Worm (Caenorhabditis elegans) whole organism, L3 larva: ENCODE measurements around the gene clc-9.

Experiments used
- R02D3.7 ChIP-seq: fragments of 150-350 bp; optimal IDR thresholded peaks from 2 replicates; lab custom pipeline; 2014; ENCODE audit warnings: missing biosample characterization, missing genetic modification characterization
- ZK546.5 ChIP-seq: sonication (generic microtip); optimal IDR thresholded peaks from 2 replicates; lab custom pipeline; 2017; ENCODE audit warnings: missing biosample characterization, missing genetic modification characterization
- aly-2 ChIP-seq: fragments of 150-350 bp; optimal IDR thresholded peaks from 2 replicates; lab custom pipeline; 2014; ENCODE audit warnings: missing biosample characterization, missing genetic modification characterization
- ama-1 ChIP-seq: fragments of 150-350 bp; optimal IDR thresholded peaks from 2 replicates; lab custom pipeline; 2018
- ceh-16 ChIP-seq: sonication (generic microtip); optimal IDR thresholded peaks from 2 replicates; lab custom pipeline; 2017; ENCODE audit warnings: missing biosample characterization, missing genetic modification characterization
- ceh-28 ChIP-seq: fragments of 150-350 bp; optimal IDR thresholded peaks from 2 replicates; lab custom pipeline; 2014; ENCODE audit warnings: missing biosample characterization, missing genetic modification reagents, missing genetic modification characterization
- ceh-9 ChIP-seq: sonication (generic microtip); optimal IDR thresholded peaks from 2 replicates; lab custom pipeline; 2018; ENCODE audit warnings: missing biosample characterization, missing genetic modification characterization
- daf-12 ChIP-seq: fragments of 150-350 bp; optimal IDR thresholded peaks from 2 replicates; lab custom pipeline; 2014; ENCODE audit warnings: missing biosample characterization, missing genetic modification reagents, missing genetic modification characterization
- egl-5 ChIP-seq: fragments of 150-350 bp; optimal IDR thresholded peaks from 2 replicates; lab custom pipeline; 2017; ENCODE audit warnings: missing biosample characterization, missing genetic modification reagents, missing genetic modification characterization, inconsistent platforms
- elt-2 ChIP-seq: sonication (generic microtip); optimal IDR thresholded peaks from 2 replicates; lab custom pipeline; 2016; ENCODE audit warnings: missing genetic modification reagents, mild to moderate bottlenecking, missing genetic modification characterization, missing compliant biosample characterization
- elt-3 ChIP-seq, 3 experiments: fragments of 150-350 bp in 1 of 3; sonication (generic microtip) in 2 of 3; optimal IDR thresholded peaks; 2 replicates in 2 of 3; 4 replicates in 1 of 3; lab custom pipeline; 2014 to 2017; ENCODE audit warnings: missing biosample characterization in 3 of 3, missing genetic modification characterization in 3 of 3
- eor-1 ChIP-seq, 2 experiments: fragments of 150-350 bp; optimal IDR thresholded peaks; 2 replicates each; lab custom pipeline; 2014 to 2018; ENCODE audit warnings: missing biosample characterization in 2 of 2, missing genetic modification characterization in 2 of 2
- fkh-10 ChIP-seq: sonication (generic microtip); optimal IDR thresholded peaks from 2 replicates; lab custom pipeline; 2017; ENCODE audit warnings: missing biosample characterization, missing genetic modification reagents, missing genetic modification characterization
- fkh-2 ChIP-seq: fragments of 150-350 bp; optimal IDR thresholded peaks from 2 replicates; lab custom pipeline; 2014; ENCODE audit warnings: missing biosample characterization, missing genetic modification reagents, missing genetic modification characterization
- fos-1 ChIP-seq: fragments of 150-350 bp; optimal IDR thresholded peaks from 2 replicates; lab custom pipeline; 2014; ENCODE audit warnings: missing biosample characterization, missing genetic modification characterization
- hmg-11 ChIP-seq: sonication (generic microtip); optimal IDR thresholded peaks from 2 replicates; lab custom pipeline; 2016; ENCODE audit warnings: missing genetic modification characterization, missing compliant biosample characterization
- lin-15B ChIP-seq: fragments of 150-350 bp; optimal IDR thresholded peaks from 2 replicates; lab custom pipeline; 2014; ENCODE audit warnings: missing biosample characterization, missing genetic modification characterization
- lin-39 ChIP-seq: fragments of 150-350 bp; optimal IDR thresholded peaks from 2 replicates; lab custom pipeline; 2018; ENCODE audit warnings: missing biosample characterization, missing genetic modification reagents, missing genetic modification characterization
- mdl-1 ChIP-seq: fragments of 150-350 bp; optimal IDR thresholded peaks from 2 replicates; lab custom pipeline; 2014; ENCODE audit warnings: missing biosample characterization, missing genetic modification characterization
- mml-1 ChIP-seq: fragments of 150-350 bp; sonication (generic microtip); optimal IDR thresholded peaks from 3 replicates; lab custom pipeline; 2014; ENCODE audit warnings: missing biosample characterization, missing genetic modification characterization
- nfya-1 ChIP-seq: sonication (generic microtip); optimal IDR thresholded peaks from 2 replicates; lab custom pipeline; 2017; ENCODE audit warnings: missing genetic modification characterization, mild to moderate bottlenecking, missing compliant biosample characterization, antibody characterized with exemption, moderate library complexity; ENCODE audit not compliant: insufficient read depth
- nhr-11 ChIP-seq: fragments of 150-350 bp; optimal IDR thresholded peaks from 2 replicates; lab custom pipeline; 2014; ENCODE audit warnings: missing biosample characterization, missing genetic modification characterization
- nhr-12 ChIP-seq: fragments of 150-350 bp; optimal IDR thresholded peaks from 2 replicates; lab custom pipeline; 2014; ENCODE audit warnings: missing biosample characterization, missing genetic modification characterization
- nhr-23 ChIP-seq: fragments of 150-350 bp; optimal IDR thresholded peaks from 2 replicates; lab custom pipeline; 2014; ENCODE audit warnings: missing biosample characterization, missing genetic modification reagents, missing genetic modification characterization
- nhr-237 ChIP-seq: fragments of 150-350 bp; optimal IDR thresholded peaks from 2 replicates; lab custom pipeline; 2014; ENCODE audit warnings: missing biosample characterization, missing genetic modification characterization
- nhr-25 ChIP-seq: sonication (generic microtip); optimal IDR thresholded peaks from 2 replicates; lab custom pipeline; 2017; ENCODE audit warnings: missing biosample characterization, missing genetic modification characterization
- nhr-28 ChIP-seq: fragments of 150-350 bp; optimal IDR thresholded peaks from 2 replicates; lab custom pipeline; 2014; ENCODE audit warnings: missing biosample characterization, missing genetic modification characterization
- nhr-43 ChIP-seq: sonication (generic microtip); optimal IDR thresholded peaks from 2 replicates; lab custom pipeline; 2016; ENCODE audit warnings: mild to moderate bottlenecking, missing genetic modification characterization, missing compliant biosample characterization; ENCODE audit not compliant: poor library complexity, severe bottlenecking
- nhr-67 ChIP-seq: fragments of 150-350 bp; optimal IDR thresholded peaks from 2 replicates; lab custom pipeline; 2014; ENCODE audit warnings: missing biosample characterization, missing genetic modification characterization
- nhr-76 ChIP-seq: fragments of 150-350 bp; sonication (generic microtip); optimal IDR thresholded peaks from 5 replicates; lab custom pipeline; 2014; ENCODE audit warnings: missing biosample characterization, missing genetic modification characterization
- nhr-77 ChIP-seq: fragments of 150-350 bp; optimal IDR thresholded peaks from 2 replicates; lab custom pipeline; 2014; ENCODE audit warnings: missing biosample characterization, missing genetic modification characterization
- pha-4 ChIP-seq: fragments of 150-350 bp; optimal IDR thresholded peaks from 2 replicates; lab custom pipeline; 2014; ENCODE audit warnings: missing biosample characterization, missing genetic modification reagents, missing genetic modification characterization
- pqm-1 ChIP-seq: fragments of 150-350 bp; optimal IDR thresholded peaks from 2 replicates; lab custom pipeline; 2017; ENCODE audit warnings: missing biosample characterization, missing genetic modification characterization, inconsistent platforms
- skn-1 ChIP-seq: fragments of 150-350 bp; optimal IDR thresholded peaks from 2 replicates; lab custom pipeline; 2014; ENCODE audit warnings: missing biosample characterization, missing genetic modification characterization
- snpc-4 ChIP-seq: fragments of 150-350 bp; optimal IDR thresholded peaks from 2 replicates; lab custom pipeline; 2014; ENCODE audit warnings: missing biosample characterization, missing genetic modification characterization
- tbx-2 ChIP-seq: sonication (generic microtip); optimal IDR thresholded peaks from 2 replicates; lab custom pipeline; 2016; ENCODE audit warnings: mild to moderate bottlenecking, missing genetic modification characterization, missing compliant biosample characterization
- unc-39 ChIP-seq: sonication (generic microtip); optimal IDR thresholded peaks from 4 replicates; lab custom pipeline; 2017; ENCODE audit warnings: missing biosample characterization, missing genetic modification characterization
- zag-1 ChIP-seq: fragments of 150-350 bp; optimal IDR thresholded peaks from 2 replicates; lab custom pipeline; 2014; ENCODE audit warnings: missing biosample characterization, missing genetic modification characterization
- ztf-11 ChIP-seq: fragments of 150-350 bp; optimal IDR thresholded peaks from 2 replicates; lab custom pipeline; 2014; ENCODE audit warnings: missing biosample characterization, missing genetic modification characterization
- ztf-4 ChIP-seq: fragments of 150-350 bp; optimal IDR thresholded peaks from 2 replicates; lab custom pipeline; 2014; ENCODE audit warnings: missing biosample characterization, missing genetic modification characterization

The clc-9 gene

DNA sequence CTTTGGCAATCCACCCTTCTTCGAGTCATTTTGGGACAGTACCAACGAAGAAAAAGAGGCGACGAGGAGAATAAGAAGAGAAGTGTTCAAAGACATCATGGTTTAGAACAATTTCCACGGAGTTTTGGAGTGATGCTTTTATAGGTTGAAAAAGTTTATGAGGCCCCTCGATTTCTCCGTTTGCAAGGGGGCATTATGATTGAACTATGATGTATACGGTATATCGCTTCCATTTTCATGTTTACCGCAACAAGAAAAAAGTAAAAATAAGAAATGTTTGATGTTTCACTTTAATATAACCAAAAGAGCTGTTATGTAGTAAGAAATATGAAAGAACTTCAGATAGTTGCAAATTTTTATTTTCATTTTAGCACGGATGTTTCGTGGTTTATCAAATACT, 11.4 kb upstream of the clc-9 start, which contains the start of gene srlf-18:
Gene srlf-18, minus strand, starts transcription at position 101 of the 400 bp plus-strand sequence.
- no peak for TF ChIP-seq mdl-1
- no peak for TF ChIP-seq elt-3 (tag; optimal IDR thresholded peaks at IDR 0.05; lab: Kevin White, UChicago)
- TF ChIP-seq lin-39 (tag; lab: Kevin White, UChicago), result no peak

DNA sequence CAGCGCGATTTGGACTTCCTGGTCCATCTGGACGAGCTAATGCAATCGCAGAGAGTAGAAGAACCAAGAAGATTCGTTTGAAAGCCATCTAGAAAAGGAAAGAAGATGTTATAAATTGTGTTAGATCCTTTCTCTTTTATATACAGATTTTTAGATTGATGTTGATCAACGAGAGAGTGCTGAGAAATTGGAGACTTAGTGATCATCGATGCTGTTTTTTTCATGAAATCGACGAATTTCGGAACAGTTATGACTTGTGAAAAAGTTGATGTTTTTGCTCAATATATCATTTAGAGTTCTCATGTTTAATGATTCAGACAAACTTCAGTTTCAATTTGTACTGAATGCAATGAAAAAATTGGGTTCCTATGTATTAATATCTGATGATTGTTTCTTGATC, 10.1 kb upstream of the clc-9 start, which contains the start of gene srlf-17:
Gene srlf-17, minus strand, starts transcription at position 101 of the 400 bp plus-strand sequence.
- TF ChIP-seq skn-1, result no peak

DNA sequence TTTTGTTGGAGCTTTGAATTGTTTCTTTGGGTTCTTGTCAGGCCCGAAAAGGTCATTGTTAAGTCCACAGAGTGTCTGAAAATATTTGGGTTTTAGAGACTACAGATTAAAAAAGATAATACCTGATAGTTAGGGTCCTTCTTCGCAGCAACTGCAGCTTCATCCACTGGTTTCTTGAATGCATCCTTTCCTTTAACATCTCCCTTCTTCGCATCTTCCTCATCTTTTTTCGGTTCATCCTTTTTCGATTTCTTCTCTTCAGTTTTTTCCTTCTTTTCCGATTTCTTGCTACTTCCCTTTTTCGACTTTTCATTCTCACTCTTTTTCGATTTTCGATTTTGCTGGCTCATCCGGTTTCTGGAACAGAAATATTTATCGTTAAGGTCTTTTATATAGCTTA, 9.2 kb upstream of the clc-9 start:
- TF ChIP-seq nfya-1 (tag; lab: Kevin White, UChicago), result no peak
- TF ChIP-seq nhr-237 (tag; lab: Kevin White, UChicago), result no peak
- no peak for TF ChIP-seq hmg-11 (tag; lab: Kevin White, UChicago)
- no peak for TF ChIP-seq nhr-67 (tag; lab: Kevin White, UChicago)
- TF ChIP-seq nhr-11 (tag; lab: Kevin White, UChicago), result no peak
- TF ChIP-seq unc-39 (tag; lab: Kevin White, UChicago), result no peak
- TF ChIP-seq mml-1, result no peak
- TF ChIP-seq fkh-2, result no peak
- no peak for TF ChIP-seq R02D3.7 (tag; lab: Kevin White, UChicago)
- no peak for TF ChIP-seq tbx-2 (tag; lab: Kevin White, UChicago)
- TF ChIP-seq nhr-25 (tag; lab: Kevin White, UChicago), result no peak
- TF ChIP-seq ZK546.5 (tag; lab: Kevin White, UChicago), result no peak
- no peak for TF ChIP-seq zag-1 (tag; lab: Kevin White, UChicago)
- TF ChIP-seq ceh-9 (tag; lab: Kevin White, UChicago), result no peak
- TF ChIP-seq fos-1, result no peak

DNA sequence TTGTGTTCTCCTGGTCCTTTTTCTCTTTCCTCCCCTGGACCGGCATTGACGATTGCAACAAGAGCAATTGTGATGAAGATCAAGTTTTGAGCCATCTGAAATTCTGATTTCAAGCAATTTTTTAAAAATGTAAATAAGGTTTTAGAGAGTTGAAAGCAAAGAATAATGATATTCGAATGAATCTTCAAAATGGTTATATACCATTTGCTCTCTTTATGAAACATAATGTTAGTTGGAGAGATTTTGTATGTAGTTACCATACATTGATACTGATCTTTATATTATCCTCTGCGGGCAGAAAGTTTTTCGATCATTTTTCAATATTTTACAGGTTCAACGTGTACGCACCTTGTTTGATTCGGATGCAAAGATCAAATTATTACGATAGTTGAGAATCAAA, 7.0 kb upstream of the clc-9 start, which contains the start of gene srlf-24:
Gene srlf-24, minus strand, starts transcription at position 101 of the 400 bp plus-strand sequence.
- no peak for TF ChIP-seq aly-2
- no peak for TF ChIP-seq ceh-16
- no peak for TF ChIP-seq daf-12
- TF ChIP-seq elt-2 (tag; lab: Kevin White, UChicago), result no peak
- no peak for TF ChIP-seq eor-1 (tag; optimal IDR thresholded peaks at IDR 0.05; lab: Kevin White, UChicago)
- no peak for TF ChIP-seq mml-1
- TF ChIP-seq egl-5 (tag; lab: Kevin White, UChicago), result no peak
- TF ChIP-seq fkh-2, result no peak
- no peak for TF ChIP-seq nhr-43
- no peak for TF ChIP-seq nhr-28
- no peak for TF ChIP-seq nhr-12 (tag; lab: Kevin White, UChicago)
- TF ChIP-seq fkh-10 (GFP tag; lab: Kevin White, UChicago), result no peak
- TF ChIP-seq nhr-77 (tag; lab: Kevin White, UChicago), result no peak
- no peak for TF ChIP-seq hmg-11 (tag; lab: Kevin White, UChicago)
- no peak for TF ChIP-seq ztf-4 (tag; lab: Kevin White, UChicago)
- TF ChIP-seq R02D3.7 (tag; lab: Kevin White, UChicago), result no peak
- no peak for TF ChIP-seq lin-15B

DNA sequence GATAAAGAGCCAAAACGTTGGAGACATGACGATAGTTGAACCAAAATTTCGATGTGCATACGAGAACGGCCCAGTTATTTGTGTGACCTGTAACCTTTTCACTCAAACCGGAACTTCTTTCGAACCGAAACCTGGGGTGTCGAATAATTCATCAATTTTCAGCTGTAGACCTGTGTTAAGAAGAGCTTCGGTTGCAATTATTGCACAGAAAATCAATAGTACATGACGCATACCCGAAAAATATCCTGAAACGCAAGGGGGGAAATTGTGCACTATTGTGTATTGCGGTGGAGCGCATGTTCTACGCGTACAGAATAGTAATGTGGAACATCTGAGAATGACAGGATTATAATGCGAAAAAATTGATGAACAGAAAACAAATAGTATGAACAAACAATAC, 3.0 kb upstream of the clc-9 start, which contains the start of gene pigk-1:
Gene pigk-1, minus strand, starts transcription at position 248 of the 400 bp plus-strand sequence.
- peak; percentile 24 for TF ChIP-seq nhr-43
- TF ChIP-seq ama-1, result peak; percentile 9
- no peak for TF ChIP-seq ZK546.5 (tag; lab: Kevin White, UChicago)
- peak; percentile 15 for TF ChIP-seq R02D3.7 (tag; lab: Kevin White, UChicago)
- TF ChIP-seq fos-1, result no peak
- TF ChIP-seq ceh-16, result no peak
- TF ChIP-seq eor-1 (tag; optimal IDR thresholded peaks at IDR 0.05; lab: Kevin White, UChicago), result no peak
- no peak for TF ChIP-seq lin-15B
- TF ChIP-seq, all 47 proteins: peak for 3

DNA sequence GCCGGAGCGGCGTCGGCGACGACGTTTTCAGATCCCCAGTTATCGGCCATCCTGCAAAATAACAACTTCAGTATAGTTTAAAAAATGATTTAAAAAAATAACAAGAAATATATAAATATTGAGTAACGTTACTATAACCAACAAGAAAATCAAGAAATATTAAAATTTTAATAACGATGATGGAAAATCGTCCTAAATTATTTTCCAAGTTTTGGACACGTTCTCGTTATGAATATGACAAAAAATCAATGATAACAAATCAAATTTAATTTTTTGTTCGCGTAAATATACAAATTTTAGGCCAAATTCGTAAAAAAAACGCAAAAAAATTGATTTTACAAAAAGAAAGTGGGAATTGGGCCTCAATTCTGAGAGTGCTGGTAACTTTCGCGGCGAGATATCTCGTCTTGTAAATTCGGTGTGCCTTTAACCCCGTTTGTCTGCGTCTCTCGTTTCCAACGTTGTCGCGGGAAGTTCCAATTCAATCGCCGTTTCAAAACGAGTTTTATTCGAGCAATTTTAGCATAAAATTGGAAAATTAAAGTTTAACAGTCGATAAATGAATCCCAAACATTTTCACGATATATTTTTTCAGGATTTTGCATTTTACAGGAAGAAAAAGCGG, 1.6 kb upstream of the clc-9 start, which contains the start of gene rps-5:
Gene rps-5, minus strand, starts transcription at position 51 of the 625 bp plus-strand sequence.
- no peak for TF ChIP-seq nhr-12 (tag; lab: Kevin White, UChicago)
- peak; percentile 23 for TF ChIP-seq pqm-1 (tag; lab: Kevin White, UChicago)
- TF ChIP-seq ceh-16, result no peak
- TF ChIP-seq hmg-11 (tag; lab: Kevin White, UChicago), result peak; percentile 80
- no peak for TF ChIP-seq ztf-11
- peak; percentile 67 for TF ChIP-seq lin-15B
- TF ChIP-seq nhr-25 (tag; lab: Kevin White, UChicago), result peak; percentile 39
- TF ChIP-seq ceh-28 (tag; lab: Kevin White, UChicago), result peak; percentile 23
- peak; percentile 60 for TF ChIP-seq pha-4
- TF ChIP-seq nhr-76, result no peak
- TF ChIP-seq snpc-4 (tag; lab: Kevin White, UChicago), result peak; percentile 16
- no peak for TF ChIP-seq nhr-43
- peak; percentile 78 for TF ChIP-seq nhr-23
- TF ChIP-seq elt-3 (tag; optimal IDR thresholded peaks at IDR 0.05; lab: Kevin White, UChicago), result no peak
- TF ChIP-seq nfya-1 (tag; lab: Kevin White, UChicago), result peak; percentile 91
- TF ChIP-seq fos-1, result no peak
- TF ChIP-seq skn-1, result peak; percentile 8
- TF ChIP-seq unc-39 (tag; lab: Kevin White, UChicago), result no peak
- TF ChIP-seq elt-2 (tag; lab: Kevin White, UChicago), result peak; percentile 27
- TF ChIP-seq lin-39 (tag; lab: Kevin White, UChicago), result peak; percentile 40
- no peak for TF ChIP-seq nhr-11 (tag; lab: Kevin White, UChicago)
- peak; percentile 23 for TF ChIP-seq R02D3.7 (tag; lab: Kevin White, UChicago)
- TF ChIP-seq, all 47 proteins: peak for 13
